Fruit fly (Drosophila melanogaster) whole organism, embryonic: ENCODE results near the gene MsR1.

ENCODE experiments used
- Awh ChIP-seq: fragments of 200-800 bp; sonication (Bioruptor generic); IDR thresholded peaks from 2 replicates; pipeline ENCODE4, ENCODE4 v1.3.6; 2022; ENCODE audit warnings: missing biosample characterization, missing genetic modification characterization
- B-H2 ChIP-seq: fragments of 200-800 bp; sonication (Bioruptor generic); optimal IDR thresholded peaks from 2 replicates; lab custom pipeline; 2018; ENCODE audit warnings: missing biosample characterization, mild to moderate bottlenecking, missing genetic modification characterization
- Bgb ChIP-seq: fragments of 200-800 bp; sonication (Bioruptor generic); IDR thresholded peaks from 2 replicates; pipeline ENCODE4 v1.3.6; 2022; ENCODE audit warnings: missing biosample characterization, missing genetic modification characterization; ENCODE audit not compliant: partially characterized antibody
- BtbVII ChIP-seq: fragments of 200-800 bp; sonication (Bioruptor generic); optimal IDR thresholded peaks from 3 replicates; lab custom pipeline; 2017; ENCODE audit warnings: missing biosample characterization, mild to moderate bottlenecking, missing genetic modification characterization
- CG10543 ChIP-seq: fragments of 200-800 bp; sonication (Bioruptor generic); optimal IDR thresholded peaks from 3 replicates; lab custom pipeline; 2017; ENCODE audit warnings: missing biosample characterization, mild to moderate bottlenecking, missing genetic modification characterization, moderate library complexity
- CG12104 ChIP-seq: fragments of 200-800 bp; sonication (Bioruptor generic); optimal IDR thresholded peaks from 3 replicates; lab custom pipeline; 2016; ENCODE audit warnings: missing biosample characterization, missing genetic modification characterization
- CG12299 ChIP-seq: fragments of 200-800 bp; sonication (Bioruptor generic); optimal IDR thresholded peaks from 2 replicates; lab custom pipeline; 2018; ENCODE audit warnings: missing biosample characterization, mild to moderate bottlenecking, missing genetic modification characterization
- CG12942 ChIP-seq: fragments of 200-800 bp; sonication (Bioruptor generic); optimal IDR thresholded peaks from 3 replicates; lab custom pipeline; 2016; ENCODE audit warnings: missing biosample characterization, missing genetic modification characterization
- CG13123 ChIP-seq: fragments of 200-800 bp; sonication (Bioruptor generic); optimal IDR thresholded peaks from 2 replicates; lab custom pipeline; 2016; ENCODE audit warnings: missing biosample characterization, missing genetic modification characterization
- CG13775 ChIP-seq: fragments of 200-800 bp; sonication (Bioruptor generic); optimal IDR thresholded peaks from 3 replicates; lab custom pipeline; 2017; ENCODE audit warnings: missing biosample characterization, mild to moderate bottlenecking, missing genetic modification characterization
- CG15601 ChIP-seq: fragments of 200-800 bp; sonication (Bioruptor generic); optimal IDR thresholded peaks from 3 replicates; lab custom pipeline; 2019; ENCODE audit warnings: missing biosample characterization, mild to moderate bottlenecking, missing genetic modification characterization, moderate library complexity
- CG16815 ChIP-seq: fragments of 200-800 bp; sonication (Bioruptor generic); optimal IDR thresholded peaks from 3 replicates; lab custom pipeline; 2017; ENCODE audit warnings: missing biosample characterization, mild to moderate bottlenecking, missing genetic modification characterization
- CG17328 ChIP-seq: fragments of 200-800 bp; sonication (Bioruptor generic); IDR thresholded peaks from 2 replicates; pipeline ENCODE4 v1.3.6; 2022; ENCODE audit warnings: missing biosample characterization, missing genetic modification characterization
- CG18619 ChIP-seq: fragments of 200-800 bp; sonication (Bioruptor generic); optimal IDR thresholded peaks from 3 replicates; lab custom pipeline; 2017; ENCODE audit warnings: missing biosample characterization, mild to moderate bottlenecking, missing genetic modification characterization
- CG2120 ChIP-seq: fragments of 200-800 bp; sonication (Bioruptor generic); optimal IDR thresholded peaks from 3 replicates; lab custom pipeline; 2016; ENCODE audit warnings: missing biosample characterization, missing genetic modification characterization
- CG34422 ChIP-seq: fragments of 200-800 bp; sonication (Bioruptor generic); IDR thresholded peaks from 3 replicates; pipeline ENCODE4 v1.3.6; 2022; ENCODE audit warnings: missing biosample characterization, missing genetic modification characterization
- CG43689 ChIP-seq: fragments of 200-800 bp; sonication (Bioruptor generic); IDR thresholded peaks from 2 replicates; pipeline ENCODE4 v1.3.6; 2022; ENCODE audit warnings: missing biosample characterization, missing genetic modification characterization
- CG5180 ChIP-seq: fragments of 200-800 bp; sonication (Bioruptor generic); optimal IDR thresholded peaks from 3 replicates; lab custom pipeline; 2017; ENCODE audit warnings: missing biosample characterization, missing genetic modification characterization, mild to moderate bottlenecking, moderate library complexity, missing genetic modification reagents
- CG5953 ChIP-seq: fragments of 200-800 bp; sonication (Bioruptor generic); IDR thresholded peaks from 2 replicates; pipeline ENCODE4 v1.3.6; 2022; ENCODE audit warnings: missing biosample characterization, missing genetic modification characterization
- CG6854 ChIP-seq: fragments of 200-800 bp; sonication (Bioruptor generic); optimal IDR thresholded peaks from 3 replicates; lab custom pipeline; 2017; ENCODE audit warnings: missing biosample characterization, mild to moderate bottlenecking, missing genetic modification characterization
- CG8089 ChIP-seq: fragments of 200-800 bp; sonication (Bioruptor generic); optimal IDR thresholded peaks from 3 replicates; lab custom pipeline; 2016; ENCODE audit warnings: missing biosample characterization, missing genetic modification characterization
- CG9817 ChIP-seq: fragments of 200-800 bp; sonication (Bioruptor generic); optimal IDR thresholded peaks from 2 replicates; lab custom pipeline; 2018; ENCODE audit warnings: missing biosample characterization, mild to moderate bottlenecking, missing genetic modification characterization, moderate library complexity
- Dfd ChIP-seq, 2 experiments: fragments of >200 bp; optimal IDR thresholded peaks; 2 replicates each; lab custom pipeline; 2017; ENCODE audit warnings: missing biosample characterization in 2 of 2, missing genetic modification characterization in 2 of 2
- Doc2 ChIP-seq: fragments of 200-800 bp; sonication (Bioruptor generic); IDR thresholded peaks from 2 replicates; pipeline ENCODE4 v1.3.6; 2022; ENCODE audit warnings: missing biosample characterization, missing genetic modification characterization
- ERR ChIP-seq: fragments of 200-800 bp; sonication (Bioruptor generic); optimal IDR thresholded peaks from 2 replicates; lab custom pipeline; 2016; ENCODE audit warnings: missing biosample characterization, missing genetic modification characterization
- GATAe ChIP-seq: fragments of 200-800 bp; sonication (Bioruptor generic); conservative IDR thresholded peaks from 2 replicates; pipeline ENCODE4 v1.3.6; 2022; ENCODE audit warnings: missing biosample characterization, missing genetic modification characterization
- Gsc ChIP-seq: fragments of 200-800 bp; sonication (Bioruptor generic); IDR thresholded peaks from 2 replicates; pipeline ENCODE4 v1.3.6; 2022; ENCODE audit warnings: missing biosample characterization, missing genetic modification characterization
- Jarid2 ChIP-seq: fragments of 200-800 bp; sonication (Bioruptor generic); optimal IDR thresholded peaks from 3 replicates; lab custom pipeline; 2017; ENCODE audit warnings: mild to moderate bottlenecking, missing biosample characterization, missing genetic modification reagents, missing genetic modification characterization
- Lim3 ChIP-seq: fragments of 200-800 bp; sonication (Bioruptor generic); IDR thresholded peaks from 2 replicates; pipeline ENCODE4 v1.3.6; 2022; ENCODE audit warnings: missing biosample characterization, missing genetic modification characterization
- MTF-1 ChIP-seq: fragments of 200-800 bp; sonication (Bioruptor generic); optimal IDR thresholded peaks from 2 replicates; lab custom pipeline; 2018; ENCODE audit warnings: missing biosample characterization, mild to moderate bottlenecking, missing genetic modification characterization, borderline replicate concordance
- Max ChIP-seq: fragments of 200-800 bp; sonication (Bioruptor generic); optimal IDR thresholded peaks from 2 replicates; lab custom pipeline; 2016; ENCODE audit warnings: missing biosample characterization, mild to moderate bottlenecking, missing genetic modification characterization
- Med ChIP-seq: fragments of 200-800 bp; sonication (Bioruptor generic); peaks from one replicate; lab custom pipeline; 2016; ENCODE audit warnings: missing biosample characterization, missing genetic modification characterization, mild to moderate bottlenecking, inconsistent platforms, moderate library complexity
- Meics ChIP-seq: fragments of 200-800 bp; sonication (Bioruptor generic); optimal IDR thresholded peaks from 2 replicates; lab custom pipeline; 2017; ENCODE audit warnings: missing biosample characterization, mild to moderate bottlenecking, missing genetic modification characterization
- Sox100B ChIP-seq: fragments of 200-800 bp; sonication (Bioruptor generic); optimal IDR thresholded peaks from 3 replicates; lab custom pipeline; 2018; ENCODE audit warnings: missing biosample characterization, mild to moderate bottlenecking, missing genetic modification characterization
- TFAM ChIP-seq: fragments of 200-800 bp; sonication (Bioruptor generic); optimal IDR thresholded peaks from 2 replicates; lab custom pipeline; 2017; ENCODE audit warnings: missing biosample characterization, missing genetic modification characterization, inconsistent platforms
- Taf1 ChIP-seq: fragments of 200-800 bp; sonication (Bioruptor generic); IDR thresholded peaks from 2 replicates; pipeline ENCODE4 v1.3.6; 2022; ENCODE audit warnings: missing biosample characterization, missing genetic modification characterization
- Tbp ChIP-seq: fragments of >200 bp; optimal IDR thresholded peaks from 2 replicates; lab custom pipeline; 2018; ENCODE audit warnings: missing biosample characterization, missing genetic modification characterization
- al ChIP-seq: fragments of 200-800 bp; sonication (Bioruptor generic); IDR thresholded peaks from 2 replicates; pipeline ENCODE4 v1.3.6; 2022; ENCODE audit warnings: missing biosample characterization, missing genetic modification characterization
- cato ChIP-seq: fragments of 200-800 bp; sonication (Bioruptor generic); optimal IDR thresholded peaks from 2 replicates; lab custom pipeline; 2016; ENCODE audit warnings: missing biosample characterization, missing genetic modification characterization, borderline replicate concordance
- crol ChIP-seq: fragments of 200-800 bp; sonication (Bioruptor generic); IDR thresholded peaks from 2 replicates; pipeline ENCODE4 v1.3.6; 2022; ENCODE audit warnings: missing biosample characterization, missing genetic modification characterization
- dpn ChIP-seq, 2 experiments: fragments of 200-800 bp; sonication (Bioruptor generic); optimal IDR thresholded peaks; 3 replicates each; lab custom pipeline; 2016; ENCODE audit warnings: missing biosample characterization in 2 of 2, missing genetic modification characterization in 2 of 2
- fu2 ChIP-seq: fragments of 200-800 bp; sonication (Bioruptor generic); optimal IDR thresholded peaks from 2 replicates; lab custom pipeline; 2016; ENCODE audit warnings: missing biosample characterization, missing genetic modification characterization
- hkb ChIP-seq, 2 experiments: fragments of 200-800 bp in 1 of 2; fragments of >200 bp in 1 of 2; sonication (Bioruptor generic) in 1 of 2; IDR thresholded peaks in 1 of 2; optimal IDR thresholded peaks in 1 of 2; 2 replicates each; pipeline versions ENCODE4 v1.3.6 to Lab custom; 2017 to 2022; ENCODE audit warnings: missing biosample characterization in 1 of 2, missing genetic modification characterization in 1 of 2
- kah ChIP-seq: fragments of 200-800 bp; sonication (Bioruptor generic); optimal IDR thresholded peaks from 2 replicates; lab custom pipeline; 2018; ENCODE audit warnings: missing biosample characterization, mild to moderate bottlenecking, missing genetic modification characterization
- knrl ChIP-seq: fragments of 200-800 bp; sonication (Bioruptor generic); IDR thresholded peaks from 3 replicates; pipeline ENCODE4 v1.3.6; 2022; ENCODE audit warnings: missing biosample characterization, missing genetic modification characterization; ENCODE audit not compliant: partially characterized antibody
- lbe ChIP-seq: fragments of 200-800 bp; sonication (Bioruptor generic); optimal IDR thresholded peaks from 2 replicates; lab custom pipeline; 2016; ENCODE audit warnings: missing biosample characterization, mild to moderate bottlenecking, missing genetic modification characterization
- otp ChIP-seq: fragments of 200-800 bp; sonication (Bioruptor generic); IDR thresholded peaks from 3 replicates; pipeline ENCODE4, ENCODE4 v1.3.6; 2022; ENCODE audit warnings: missing biosample characterization, missing genetic modification characterization
- pnt ChIP-seq: fragments of 200-800 bp; sonication (Bioruptor generic); optimal IDR thresholded peaks from 3 replicates; lab custom pipeline; 2016; ENCODE audit warnings: missing biosample characterization, missing genetic modification characterization
- unpg ChIP-seq: fragments of 200-800 bp; sonication (Bioruptor generic); optimal IDR thresholded peaks from 3 replicates; lab custom pipeline; 2018; ENCODE audit warnings: missing biosample characterization, mild to moderate bottlenecking, missing genetic modification characterization, moderate library complexity
- yki ChIP-seq: fragments of >200 bp; optimal IDR thresholded peaks from 3 replicates; lab custom pipeline; 2018
- zfh2 ChIP-seq: fragments of 200-800 bp; sonication (Bioruptor generic); optimal IDR thresholded peaks from 2 replicates; lab custom pipeline; 2016; ENCODE audit warnings: missing biosample characterization, missing genetic modification characterization

The MsR1 gene

DNA sequence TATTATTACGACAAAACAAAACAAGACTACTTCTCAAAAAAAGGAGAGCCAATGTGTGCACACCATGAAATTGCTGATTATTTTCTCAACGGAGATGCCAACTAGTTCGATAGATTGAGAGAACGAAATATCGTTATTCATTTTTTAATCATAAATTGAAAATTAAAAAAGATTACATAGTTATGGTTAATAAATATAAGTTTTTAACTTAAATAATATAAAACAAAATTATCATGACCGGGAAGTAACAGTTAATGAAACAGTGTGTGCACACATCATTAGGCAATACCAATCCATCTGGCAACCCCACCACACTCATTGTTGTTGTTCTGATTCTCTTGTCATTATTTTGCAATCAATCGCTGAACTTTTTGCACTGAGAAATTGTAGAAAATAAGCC lies 49.4 kb downstream of the MsR1 start, which contains the start of the genes CG1317 and CG8993 (continued):
- peak; percentile 40 for TF ChIP-seq Max (GFP tag; lab: Kevin White, UChicago)
- no peak for TF ChIP-seq CG43689
- TF ChIP-seq otp, result no peak
- TF ChIP-seq CG12104 (GFP tag; lab: Kevin White, UChicago), result no peak
- TF ChIP-seq CG8089 (GFP tag; lab: Kevin White, UChicago), result no peak
- peak in 1 of 2 experiments; percentile 62 for TF ChIP-seq dpn (GFP tag; optimal IDR thresholded peaks at IDR 0.05; lab: Kevin White, UChicago)
- no peak for TF ChIP-seq GATAe (GFP tag; lab: Robert Waterston, UW)
- TF ChIP-seq Gsc (GFP tag; lab: Robert Waterston, UW), result no peak
- TF ChIP-seq unpg (GFP tag; lab: Kevin White, UChicago), result no peak
- TF ChIP-seq CG17328 (GFP tag; lab: Robert Waterston, UW), result no peak
- no peak for TF ChIP-seq CG18619 (GFP tag; lab: Kevin White, UChicago)
- TF ChIP-seq MTF-1 (GFP tag; lab: Kevin White, UChicago), result no peak
- no peak for TF ChIP-seq CG5953 (GFP tag; lab: Robert Waterston, UW)
- TF ChIP-seq CG9817 (tag; lab: Kevin White, UChicago), result peak; percentile 55
- peak; percentile 55 for TF ChIP-seq CG12942 (GFP tag; lab: Kevin White, UChicago)
- no peak for TF ChIP-seq yki (lab: Kevin White, UChicago)
- TF ChIP-seq CG5180 (GFP tag; lab: Kevin White, UChicago), result no peak
- TF ChIP-seq cato (GFP tag; lab: Kevin White, UChicago), result no peak
- TF ChIP-seq CG2120, result peak; percentile 42
- peak; percentile 46 for TF ChIP-seq CG12299 (tag; lab: Kevin White, UChicago)
- TF ChIP-seq Sox100B (GFP tag; lab: Kevin White, UChicago), result no peak
- no peak for TF ChIP-seq fu2 (GFP tag; lab: Kevin White, UChicago)
- TF ChIP-seq Meics (GFP tag; lab: Kevin White, UChicago), result peak; percentile 41
- TF ChIP-seq CG34422 (GFP tag; lab: Robert Waterston, UW), result peak; percentile 64; the same call in 2 of the 3 replicates
- TF ChIP-seq zfh2 (GFP tag; lab: Kevin White, UChicago), result no peak
- TF ChIP-seq Bgb, result peak; percentile 57
- no peak for TF ChIP-seq kah
- no peak for TF ChIP-seq Lim3 (GFP tag; lab: Robert Waterston, UW)
- no peak for TF ChIP-seq CG13123 (GFP tag; lab: Kevin White, UChicago)
- no peak for TF ChIP-seq CG6854 (GFP tag; lab: Kevin White, UChicago)
- TF ChIP-seq B-H2 (GFP tag; lab: Kevin White, UChicago), result peak; percentile 77
- TF ChIP-seq crol (GFP tag; lab: Robert Waterston, UW), result no peak
- TF ChIP-seq Dfd (GFP tag; optimal IDR thresholded peaks at IDR 0.05; lab: Kevin White, UChicago), result peak in 1 of 2 experiments; percentile 42
- no peak for TF ChIP-seq Awh (GFP tag; lab: Robert Waterston, UW)
- no peak for TF ChIP-seq pnt
- TF ChIP-seq TFAM (GFP tag; lab: Kevin White, UChicago), result no peak
- TF ChIP-seq ERR (GFP tag; lab: Kevin White, UChicago), result no peak
- peak; percentile 14 for TF ChIP-seq hkb (optimal IDR thresholded peaks at IDR 0.05; lab: Kevin White, UChicago)
- no peak; the same call in 1 of the 2 replicates for TF ChIP-seq hkb (GFP tag; IDR thresholded peaks at IDR 0.05; lab: Robert Waterston, UW)
- TF ChIP-seq Jarid2 (GFP tag; lab: Kevin White, UChicago), result no peak
- no peak for TF ChIP-seq BtbVII (GFP tag; lab: Kevin White, UChicago)
- TF ChIP-seq lbe (GFP tag; lab: Kevin White, UChicago), result no peak
- TF ChIP-seq Med (GFP tag; lab: Kevin White, UChicago), result peak; percentile 62
- peak; percentile 62 for TF ChIP-seq CG13775 (GFP tag; lab: Kevin White, UChicago)
- TF ChIP-seq Tbp (GFP tag; lab: Kevin White, UChicago), result no peak
- no peak for TF ChIP-seq Doc2 (GFP tag; lab: Robert Waterston, UW)
- TF ChIP-seq CG15601 (tag; lab: Kevin White, UChicago), result peak; percentile 74
- TF ChIP-seq knrl (GFP tag; lab: Robert Waterston, UW), result peak; percentile 81
- TF ChIP-seq CG16815 (GFP tag; lab: Kevin White, UChicago), result no peak
- peak; percentile 39; the same call in 1 of the 2 replicates for TF ChIP-seq al (GFP tag; lab: Robert Waterston, UW)
- peak; percentile 26; the same call in 1 of the 2 replicates for TF ChIP-seq Taf1
- TF ChIP-seq CG10543 (GFP tag; lab: Kevin White, UChicago), result peak; percentile 42
